Worm (Caenorhabditis elegans) whole organism, L1 larva: Measurements from ENCODE around the gene klp-7.

Experiments used
- C04F5.9 ChIP-seq: sonication (generic microtip); optimal IDR thresholded peaks from 2 replicates; lab custom pipeline; 2016; ENCODE audit warnings: missing genetic modification characterization, missing compliant biosample characterization
- C34B4.2 ChIP-seq: sonication (generic microtip); optimal IDR thresholded peaks from 2 replicates; lab custom pipeline; 2017; ENCODE audit warnings: mild to moderate bottlenecking, missing genetic modification characterization, missing compliant biosample characterization
- F16B12.6 ChIP-seq: fragments of 150-350 bp; optimal IDR thresholded peaks from 2 replicates; lab custom pipeline; 2014; ENCODE audit warnings: missing biosample characterization, missing genetic modification characterization
- alr-1 ChIP-seq: fragments of 200-800 bp; sonication (Bioruptor generic); optimal IDR thresholded peaks from 2 replicates; lab custom pipeline; 2018; ENCODE audit warnings: borderline replicate concordance, mild to moderate bottlenecking, missing genetic modification characterization, missing compliant biosample characterization
- ama-1 ChIP-seq: fragments of 150-350 bp; optimal IDR thresholded peaks from 2 replicates; lab custom pipeline; 2014
- ceh-8 ChIP-seq: fragments of 200-800 bp; sonication (Bioruptor generic); optimal IDR thresholded peaks from 2 replicates; lab custom pipeline; 2018; ENCODE audit warnings: mild to moderate bottlenecking, missing genetic modification characterization, moderate library complexity, missing compliant biosample characterization
- ceh-82 ChIP-seq, 3 experiments: fragments of 150-350 bp in 1 of 3; sonication (generic microtip) in 2 of 3; optimal IDR thresholded peaks; 2 replicates each; lab custom pipeline; 2014 to 2017; ENCODE audit warnings: missing biosample characterization in 3 of 3, missing genetic modification characterization in 3 of 3
- ceh-90 ChIP-seq: sonication (generic microtip); optimal IDR thresholded peaks from 2 replicates; lab custom pipeline; 2016; ENCODE audit warnings: missing genetic modification characterization, missing compliant biosample characterization
- ces-1 ChIP-seq: fragments of 150-350 bp; optimal IDR thresholded peaks from 2 replicates; lab custom pipeline; 2014; ENCODE audit warnings: missing biosample characterization, missing genetic modification reagents, missing genetic modification characterization
- dsc-1 ChIP-seq: sonication (generic microtip); optimal IDR thresholded peaks from 2 replicates; lab custom pipeline; 2016; ENCODE audit warnings: mild to moderate bottlenecking, missing genetic modification characterization, missing compliant biosample characterization
- efl-1 ChIP-seq, 4 experiments: fragments of 150-350 bp; optimal IDR thresholded peaks in 3 of 4; peaks in 1 of 4; 1 replicate in 1 of 4; 2 replicates in 3 of 4; lab custom pipeline; 2014; ENCODE audit warnings: missing biosample characterization in 2 of 4, missing genetic modification characterization in 2 of 4, missing genetic modification reagents in 2 of 4
- fkh-4 ChIP-seq: sonication (generic microtip); optimal IDR thresholded peaks from 2 replicates; lab custom pipeline; 2016; ENCODE audit warnings: missing compliant biosample characterization, missing genetic modification characterization, borderline replicate concordance
- hlh-17 ChIP-seq: fragments of 200-800 bp; sonication (Bioruptor generic); optimal IDR thresholded peaks from 2 replicates; lab custom pipeline; 2018; ENCODE audit warnings: missing genetic modification characterization, mild to moderate bottlenecking, missing compliant biosample characterization, moderate library complexity, borderline replicate concordance
- hlh-4 ChIP-seq: sonication (generic microtip); optimal IDR thresholded peaks from 2 replicates; lab custom pipeline; 2016; ENCODE audit warnings: mild to moderate bottlenecking, missing genetic modification characterization, missing compliant biosample characterization
- irx-1 ChIP-seq: sonication (generic microtip); optimal IDR thresholded peaks from 2 replicates; lab custom pipeline; 2016; ENCODE audit warnings: missing genetic modification characterization, missing compliant biosample characterization
- jun-1 ChIP-seq: fragments of 150-350 bp; optimal IDR thresholded peaks from 2 replicates; lab custom pipeline; 2014; ENCODE audit warnings: missing biosample characterization, missing genetic modification reagents, missing genetic modification characterization
- lin-35 ChIP-seq, 2 experiments: fragments of 150-350 bp; optimal IDR thresholded peaks; 2 replicates each; lab custom pipeline; 2014; ENCODE audit warnings: missing biosample characterization in 2 of 2, missing genetic modification characterization in 2 of 2, missing genetic modification reagents in 2 of 2
- lir-3 ChIP-seq: sonication (generic microtip); optimal IDR thresholded peaks from 2 replicates; lab custom pipeline; 2016; ENCODE audit warnings: mild to moderate bottlenecking, missing genetic modification characterization, moderate library complexity, missing compliant biosample characterization; ENCODE audit not compliant: poor library complexity
- mab-9 ChIP-seq: fragments of 200-800 bp; sonication (Bioruptor generic); IDR thresholded peaks from 2 replicates; pipeline ENCODE4 v1.3.6; 2022; ENCODE audit warnings: missing genetic modification reagents, missing genetic modification characterization, missing compliant biosample characterization
- mdl-1 ChIP-seq, 2 experiments: fragments of 150-350 bp; optimal IDR thresholded peaks; 2 replicates each; lab custom pipeline; 2014 to 2017; ENCODE audit warnings: missing biosample characterization in 2 of 2, missing genetic modification characterization in 2 of 2, inconsistent platforms in 1 of 2
- mep-1 ChIP-seq: fragments of 150-350 bp; optimal IDR thresholded peaks from 2 replicates; lab custom pipeline; 2014; ENCODE audit warnings: missing biosample characterization, missing genetic modification characterization
- nhr-11 ChIP-seq: fragments of 150-350 bp; optimal IDR thresholded peaks from 2 replicates; lab custom pipeline; 2014; ENCODE audit warnings: missing biosample characterization, missing genetic modification characterization
- nhr-19 ChIP-seq: fragments of 200-800 bp; sonication (Bioruptor generic); conservative IDR thresholded peaks from 2 replicates; pipeline ENCODE4 v1.3.6; 2022; ENCODE audit warnings: missing genetic modification characterization, missing compliant biosample characterization
- nhr-237 ChIP-seq: fragments of 150-350 bp; optimal IDR thresholded peaks from 2 replicates; lab custom pipeline; 2014; ENCODE audit warnings: missing biosample characterization, missing genetic modification characterization
- nhr-47 ChIP-seq: sonication (generic microtip); optimal IDR thresholded peaks from 2 replicates; lab custom pipeline; 2016; ENCODE audit warnings: mild to moderate bottlenecking, missing genetic modification characterization, moderate library complexity, missing compliant biosample characterization
- nhr-71 ChIP-seq: sonication (generic microtip); optimal IDR thresholded peaks from 2 replicates; lab custom pipeline; 2016; ENCODE audit warnings: mild to moderate bottlenecking, missing genetic modification characterization, moderate library complexity, missing compliant biosample characterization
- nhr-84 ChIP-seq: sonication (generic microtip); optimal IDR thresholded peaks from 2 replicates; lab custom pipeline; 2017; ENCODE audit warnings: missing biosample characterization, missing genetic modification characterization
- nhr-90 ChIP-seq: sonication (generic microtip); optimal IDR thresholded peaks from 2 replicates; lab custom pipeline; 2016; ENCODE audit warnings: mild to moderate bottlenecking, missing genetic modification characterization, missing compliant biosample characterization; ENCODE audit not compliant: poor library complexity
- pax-3 ChIP-seq: fragments of 200-800 bp; sonication (Bioruptor generic); optimal IDR thresholded peaks from 2 replicates; lab custom pipeline; 2018; ENCODE audit warnings: mild to moderate bottlenecking, missing genetic modification characterization, moderate library complexity, missing compliant biosample characterization
- rnt-1 ChIP-seq: sonication (generic microtip); optimal IDR thresholded peaks from 2 replicates; lab custom pipeline; 2016; ENCODE audit warnings: mild to moderate bottlenecking, missing genetic modification characterization, moderate library complexity, missing compliant biosample characterization
- snu-23 ChIP-seq: sonication (generic microtip); optimal IDR thresholded peaks from 2 replicates; lab custom pipeline; 2016; ENCODE audit warnings: missing genetic modification characterization, missing compliant biosample characterization
- sox-4 ChIP-seq: sonication (generic microtip); optimal IDR thresholded peaks from 2 replicates; lab custom pipeline; 2016; ENCODE audit warnings: missing genetic modification characterization, missing compliant biosample characterization
- tlp-1 ChIP-seq: fragments of 150-350 bp; optimal IDR thresholded peaks from 2 replicates; lab custom pipeline; 2014; ENCODE audit warnings: missing biosample characterization, missing genetic modification characterization
- unc-62 ChIP-seq: fragments of 150-350 bp; optimal IDR thresholded peaks from 2 replicates; lab custom pipeline; 2014; ENCODE audit warnings: missing biosample characterization, missing genetic modification reagents, missing genetic modification characterization
- unc-86 ChIP-seq: sonication (generic microtip); optimal IDR thresholded peaks from 2 replicates; lab custom pipeline; 2016; ENCODE audit warnings: missing genetic modification characterization, missing compliant biosample characterization
- unc-98 ChIP-seq: fragments of 200-800 bp; sonication (Bioruptor generic); IDR thresholded peaks from 2 replicates; pipeline ENCODE4 v1.3.6; 2022; ENCODE audit warnings: missing genetic modification characterization, missing compliant biosample characterization
- vab-15 ChIP-seq: sonication (generic microtip); optimal IDR thresholded peaks from 2 replicates; lab custom pipeline; 2017; ENCODE audit warnings: missing genotype, mild to moderate bottlenecking, missing genetic modification characterization, missing compliant biosample characterization
- zag-1 ChIP-seq: fragments of 150-350 bp; optimal IDR thresholded peaks from 2 replicates; lab custom pipeline; 2014; ENCODE audit warnings: missing biosample characterization, missing genetic modification characterization
- ztf-11 ChIP-seq, 2 experiments: sonication (generic microtip); optimal IDR thresholded peaks; 2 replicates each; lab custom pipeline; 2016 to 2017; ENCODE audit warnings: missing genetic modification characterization in 2 of 2, missing biosample characterization in 1 of 2, missing compliant biosample characterization in 1 of 2
- ztf-4 ChIP-seq: fragments of 150-350 bp; optimal IDR thresholded peaks from 2 replicates; lab custom pipeline; 2014; ENCODE audit warnings: missing biosample characterization, missing genetic modification characterization

The klp-7 gene

ce11 chrIII:10807956-10808355 lies 2.2 kb downstream of the klp-7 start (continued):
- TF ChIP-seq nhr-19 (peak; percentile 2; the same call in 1 of the 2 replicates), nhr-11 (tag; lab: Kevin White, UChicago) (no peak)
- TF ChIP-seq, all 84 proteins: peak for 16

ce11 chrIII:10808802-10809201 lies 3.1 kb downstream of the klp-7 start:
- no peak for TF ChIP-seq unc-86 (tag; lab: Kevin White, UChicago)
- no peak for TF ChIP-seq unc-62 (GFP tag; lab: Kevin White, UChicago)
- TF ChIP-seq irx-1 (tag; lab: Kevin White, UChicago) = no peak
- TF ChIP-seq nhr-47 (tag; lab: Kevin White, UChicago) = no peak
- no peak for TF ChIP-seq ztf-11 (tag; optimal IDR thresholded peaks at IDR 0.05; lab: Kevin White, UChicago)
- TF ChIP-seq nhr-71 (tag; lab: Kevin White, UChicago) = no peak
- no peak for TF ChIP-seq jun-1 (tag; lab: Kevin White, UChicago)
- no peak for TF ChIP-seq C34B4.2 (tag; lab: Kevin White, UChicago)
- TF ChIP-seq C04F5.9 (tag; lab: Kevin White, UChicago) = no peak

ce11 chrIII:10809568-10809967 lies 3.8 kb downstream of the klp-7 start:
- TF ChIP-seq unc-62 (GFP tag; lab: Kevin White, UChicago) (no peak), fkh-4 (tag; lab: Kevin White, UChicago) (no peak), efl-1 (optimal IDR thresholded peaks at IDR 0.05; lab: Kevin White, UChicago) (no peak), efl-1 (GFP tag; optimal IDR thresholded peaks at IDR 0.05 in 1 of 2; lab: Kevin White, UChicago) (peak in 1 of 2 experiments; percentile 86)

ce11 chrIII:10810483-10810836 lies 4.7 kb downstream of the klp-7 start:
- TF ChIP-seq F16B12.6 (no peak), hlh-4 (tag; lab: Kevin White, UChicago) (no peak), ceh-8 (GFP tag; lab: Kevin White, UChicago) (no peak), mdl-1 (tag; optimal IDR thresholded peaks at IDR 0.05; lab: Kevin White, UChicago) (no peak)

ce11 chrIII:10810837-10811814 lies 5.4 kb downstream of the klp-7 start:
- TF ChIP-seq nhr-90 (tag; lab: Kevin White, UChicago) = peak; percentile 22
- TF ChIP-seq snu-23 (GFP tag; lab: Kevin White, UChicago) = peak; percentile 3
- no peak for TF ChIP-seq vab-15 (tag; lab: Kevin White, UChicago)
- no peak for TF ChIP-seq ztf-4
- no peak for TF ChIP-seq ceh-90 (tag; lab: Kevin White, UChicago)
- no peak for TF ChIP-seq sox-4
- no peak for TF ChIP-seq hlh-17 (GFP tag; lab: Kevin White, UChicago)
- no peak for TF ChIP-seq fkh-4 (tag; lab: Kevin White, UChicago)
- no peak for TF ChIP-seq ces-1 (GFP tag; lab: Kevin White, UChicago)
- TF ChIP-seq C04F5.9 (tag; lab: Kevin White, UChicago) = no peak
- TF ChIP-seq pax-3 = peak; percentile 12
- TF ChIP-seq lin-35 (GFP tag; optimal IDR thresholded peaks at IDR 0.05; lab: Kevin White, UChicago) = no peak
- no peak for TF ChIP-seq irx-1 (tag; lab: Kevin White, UChicago)
- TF ChIP-seq ceh-8 (GFP tag; lab: Kevin White, UChicago) = no peak
- TF ChIP-seq zag-1 = no peak
- TF ChIP-seq mab-9 = no peak
- TF ChIP-seq tlp-1 (tag; lab: Kevin White, UChicago) = no peak
- no peak for TF ChIP-seq mep-1 (tag; lab: Kevin White, UChicago)
- TF ChIP-seq nhr-84 = no peak
- TF ChIP-seq unc-62 (GFP tag; lab: Kevin White, UChicago) = no peak
- TF ChIP-seq lir-3 (tag; lab: Kevin White, UChicago) = peak; percentile 16
- no peak for TF ChIP-seq ceh-82 (tag; optimal IDR thresholded peaks at IDR 0.05; lab: Kevin White, UChicago)
- TF ChIP-seq efl-1 (optimal IDR thresholded peaks at IDR 0.05; lab: Kevin White, UChicago) = peak in 1 of 2 experiments; percentile 42
- TF ChIP-seq efl-1 (GFP tag; optimal IDR thresholded peaks at IDR 0.05 in 1 of 2; lab: Kevin White, UChicago) = no peak
- TF ChIP-seq rnt-1 (tag; lab: Kevin White, UChicago) = peak; percentile 33
- no peak for TF ChIP-seq mdl-1 (tag; optimal IDR thresholded peaks at IDR 0.05; lab: Kevin White, UChicago)
- peak; percentile 21 for TF ChIP-seq dsc-1 (tag; lab: Kevin White, UChicago)
- no peak for TF ChIP-seq ama-1 (lab: Kevin White, UChicago)
- no peak for TF ChIP-seq alr-1 (tag; lab: Kevin White, UChicago)
- TF ChIP-seq nhr-237 (tag; lab: Kevin White, UChicago) = no peak
- TF ChIP-seq unc-98 (GFP tag; lab: Robert Waterston, UW) = 0 out of 2 replicates have a peak, but pooled peaks have one; percentile 52
